Worm (Caenorhabditis elegans): ENCODE results near the gene cyb-2.1.

The cyb-2.1 gene

DNA sequence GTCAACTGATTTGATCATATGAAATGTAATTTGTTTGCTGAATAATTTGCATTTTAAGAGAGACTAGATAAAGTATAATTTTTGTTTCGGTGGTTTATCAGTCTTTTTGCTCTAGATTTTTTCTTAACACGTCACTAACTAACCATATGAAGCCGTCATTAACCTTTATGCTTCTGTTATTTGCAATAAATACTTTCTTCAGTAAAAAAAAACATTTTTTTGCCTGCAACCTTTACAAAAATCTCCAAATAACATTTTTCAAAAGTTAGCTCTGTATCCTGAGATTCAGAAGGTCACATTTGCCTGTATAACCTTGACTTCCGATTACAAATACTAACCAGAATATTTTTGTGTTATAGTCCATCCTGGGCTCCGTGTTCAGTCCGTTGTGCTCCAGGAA lies 15.0 kb upstream of the cyb-2.1 start:
- TF ChIP-seq ZK337.2 (GFP tag; IDR thresholded peaks at IDR 0.05) (no peak), aha-1 (tag) (peak; percentile 91)

ce11 chrIV:10971636-10972199 lies 14.1 kb upstream of the cyb-2.1 start:
- TF ChIP-seq egl-43 (GFP tag; IDR thresholded peaks at IDR 0.05), result no peak
- no peak for TF ChIP-seq Y5F2A.4 (GFP tag; optimal IDR thresholded peaks at IDR 0.05)
- TF ChIP-seq dve-1 (tag; optimal IDR thresholded peaks at IDR 0.05; ENCODE audit: insufficient read depth), result peak; percentile 23
- TF ChIP-seq nhr-28 (tag; optimal IDR thresholded peaks at IDR 0.05), result peak; percentile 65
- peak; percentile 28 for TF ChIP-seq mxl-3 (GFP tag; optimal IDR thresholded peaks at IDR 0.05)
- TF ChIP-seq unc-39 (tag; optimal IDR thresholded peaks at IDR 0.05), result no peak
- TF ChIP-seq php-3 (GFP tag; IDR thresholded peaks at IDR 0.05), result no peak
- no peak for TF ChIP-seq nhr-76 (tag; optimal IDR thresholded peaks at IDR 0.05)
- no peak for TF ChIP-seq vab-7 (GFP tag; IDR thresholded peaks at IDR 0.05)
- no peak for TF ChIP-seq set-16 (GFP tag; IDR thresholded peaks at IDR 0.05)
- TF ChIP-seq arid-1 (GFP tag; conservative IDR thresholded peaks at IDR 0.05), result no peak
- no peak for TF ChIP-seq lim-7 (GFP tag; IDR thresholded peaks at IDR 0.05)
- no peak for TF ChIP-seq fos-1 (tag; optimal IDR thresholded peaks at IDR 0.05)
- no peak for TF ChIP-seq snpc-4 (tag; optimal IDR thresholded peaks at IDR 0.05)
- peak; percentile 26 for TF ChIP-seq hlh-30 (tag; optimal IDR thresholded peaks at IDR 0.05; ENCODE audit: insufficient read depth)
- no peak for TF ChIP-seq nhr-48 (tag; optimal IDR thresholded peaks at IDR 0.05)
- no peak for TF ChIP-seq lin-39 (tag; optimal IDR thresholded peaks at IDR 0.05)
- no peak for TF ChIP-seq nhr-77 (tag; optimal IDR thresholded peaks at IDR 0.05)
- no peak for TF ChIP-seq dpl-1 (GFP tag; optimal IDR thresholded peaks at IDR 0.05)
- no peak for TF ChIP-seq ztf-7 (tag; optimal IDR thresholded peaks at IDR 0.05)
- no peak for TF ChIP-seq mdt-29 (GFP tag; IDR thresholded peaks at IDR 0.05)
- TF ChIP-seq T26A8.4 (GFP tag; IDR thresholded peaks at IDR 0.05), result no peak
- no peak for TF ChIP-seq nhr-11 (tag; optimal IDR thresholded peaks at IDR 0.05)
- no peak for TF ChIP-seq ZK337.2 (GFP tag; IDR thresholded peaks at IDR 0.05)
- no peak for TF ChIP-seq F44E2.7 (GFP tag; IDR thresholded peaks at IDR 0.05)
- TF ChIP-seq F10B5.3 (tag; optimal IDR thresholded peaks at IDR 0.05), result no peak
- no peak for TF ChIP-seq Y75B8A.6 (GFP tag; IDR thresholded peaks at IDR 0.05)
- TF ChIP-seq daf-16 (GFP tag; optimal IDR thresholded peaks at IDR 0.05), result no peak
- TF ChIP-seq daf-16 (tag; optimal IDR thresholded peaks at IDR 0.05), result no peak
- TF ChIP-seq zfp-3 (GFP tag; conservative IDR thresholded peaks at IDR 0.05), result no peak
- no peak for TF ChIP-seq ceh-28 (tag; optimal IDR thresholded peaks at IDR 0.05)
- TF ChIP-seq rbr-2 (tag; optimal IDR thresholded peaks at IDR 0.05), result no peak
- no peak for TF ChIP-seq unc-130 (GFP tag; optimal IDR thresholded peaks at IDR 0.05)
- peak in 1 of 2 experiments; percentile 95 for TF ChIP-seq unc-62 (GFP tag; optimal IDR thresholded peaks at IDR 0.05 in 1 of 2)
- no peak for TF ChIP-seq unc-62 (tag; optimal IDR thresholded peaks at IDR 0.05)
- no peak for TF ChIP-seq lin-38 (GFP tag; IDR thresholded peaks at IDR 0.05)
- TF ChIP-seq tag-97 (GFP tag; IDR thresholded peaks at IDR 0.05), result no peak
- no peak for TF ChIP-seq zip-11 (GFP tag; IDR thresholded peaks at IDR 0.05)
- TF ChIP-seq dmd-9 (GFP tag; IDR thresholded peaks at IDR 0.05), result no peak
- no peak for TF ChIP-seq lir-3 (tag; optimal IDR thresholded peaks at IDR 0.05)
- no peak for TF ChIP-seq nhr-6 (tag; optimal IDR thresholded peaks at IDR 0.05)
- no peak for TF ChIP-seq sdz-12 (GFP tag; optimal IDR thresholded peaks at IDR 0.05)
- no peak for TF ChIP-seq nhr-10 (tag; optimal IDR thresholded peaks at IDR 0.05)
- TF ChIP-seq dmd-6 (GFP tag; IDR thresholded peaks at IDR 0.05), result 0 out of 2 replicates have a peak, but pooled peaks have one; percentile 5
- TF ChIP-seq lin-1 (GFP tag; IDR thresholded peaks at IDR 0.05), result no peak
- peak; percentile 71 for TF ChIP-seq nhr-25 (tag; optimal IDR thresholded peaks at IDR 0.05; ENCODE audit: borderline replicate concordance, insufficient read depth)
- no peak for TF ChIP-seq ZK546.5 (tag; optimal IDR thresholded peaks at IDR 0.05)
- TF ChIP-seq R02D3.7 (tag; optimal IDR thresholded peaks at IDR 0.05), result no peak
- no peak for TF ChIP-seq nhr-42 (GFP tag; IDR thresholded peaks at IDR 0.05)
- TF ChIP-seq madf-5 (GFP tag; IDR thresholded peaks at IDR 0.05), result no peak
